Worm (Caenorhabditis elegans): ENCODE measurements around the gene nhr-251.

The nhr-251 gene

ce11 chrV:600231-600630 is at the start of gene nhr-251:
Gene nhr-251 (plus strand): TSS chrV:600531.
- TF ChIP-seq aha-1 (tag), result peak; percentile 64
- no peak for TF ChIP-seq D1046.2 (GFP tag; IDR thresholded peaks at IDR 0.05)

DNA sequence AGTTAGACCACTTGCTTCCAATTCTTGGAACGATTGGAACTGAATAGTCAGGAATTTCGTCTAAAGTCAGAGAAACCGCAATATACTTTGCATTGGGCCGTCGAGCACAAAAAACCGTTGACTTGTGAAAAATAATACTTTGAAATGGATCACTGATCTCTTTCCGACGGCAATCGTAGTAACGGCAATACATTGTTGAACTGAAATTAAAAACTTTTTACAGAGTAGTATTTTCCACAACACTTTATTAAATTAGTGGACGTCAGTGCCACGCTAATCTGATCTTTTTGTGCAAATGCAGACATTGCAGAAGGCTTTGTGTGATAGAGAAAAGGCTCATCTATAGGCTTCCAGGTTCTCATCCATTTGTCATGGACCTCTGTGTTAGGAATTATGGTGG is 47.9 kb upstream of the nhr-251 start:
- no peak for TF ChIP-seq mes-2 (tag; optimal IDR thresholded peaks at IDR 0.05; ENCODE audit: poor library complexity, severe bottlenecking)
- no peak for TF ChIP-seq ctbp-1 (GFP tag; IDR thresholded peaks at IDR 0.05)
- peak in 1 of 2 experiments; percentile 91 for TF ChIP-seq unc-62 (GFP tag; optimal IDR thresholded peaks at IDR 0.05 in 1 of 2)
- TF ChIP-seq unc-62 (tag; optimal IDR thresholded peaks at IDR 0.05), result no peak
- TF ChIP-seq ZK546.5 (tag; optimal IDR thresholded peaks at IDR 0.05), result no peak

ce11 chrV:553067-553466 is 47.3 kb upstream of the nhr-251 start, which contains the start of gene C14C6.8:
Gene C14C6.8 (minus strand): TSS chrV:553167.
- TF ChIP-seq lim-7 (GFP tag; IDR thresholded peaks at IDR 0.05) (no peak), dmd-9 (GFP tag; IDR thresholded peaks at IDR 0.05) (no peak), cey-2 (tag; optimal IDR thresholded peaks at IDR 0.05; ENCODE audit: borderline replicate concordance, insufficient read depth) (no peak), nhr-10 (tag; optimal IDR thresholded peaks at IDR 0.05) (no peak), unc-130 (GFP tag; optimal IDR thresholded peaks at IDR 0.05) (no peak), T20F7.1 (GFP tag; optimal IDR thresholded peaks at IDR 0.05) (no peak), dpl-1 (GFP tag; optimal IDR thresholded peaks at IDR 0.05) (no peak), ctbp-1 (GFP tag; IDR thresholded peaks at IDR 0.05) (no peak), ces-1 (GFP tag; optimal IDR thresholded peaks at IDR 0.05) (no peak), nhr-48 (tag; optimal IDR thresholded peaks at IDR 0.05) (no peak), mdl-1 (tag; optimal IDR thresholded peaks at IDR 0.05) (no peak)

DNA sequence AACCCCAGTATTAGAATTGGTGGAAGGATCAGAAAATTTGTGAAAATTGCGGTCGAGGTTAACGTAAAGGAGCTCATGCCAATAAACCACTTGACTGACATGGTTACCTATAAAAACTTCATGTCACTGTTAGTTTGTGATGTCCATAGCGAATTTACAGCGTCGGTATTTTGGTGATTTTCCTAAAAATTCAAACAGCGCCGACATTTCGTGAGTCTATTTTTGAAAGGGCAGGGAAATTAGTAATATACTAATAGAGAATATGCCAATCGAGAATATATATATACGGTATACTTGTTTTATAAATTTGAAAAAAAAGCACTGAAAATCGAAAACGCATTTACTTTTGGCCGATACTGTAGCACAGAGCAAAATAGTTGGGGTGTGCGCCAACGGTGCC is 44.3 kb upstream of the nhr-251 start, which contains the start of gene srx-8:
srx-8 (minus strand) TSS at position 101 of the 400 bp plus-strand sequence.
- TF ChIP-seq nhr-6 (tag; optimal IDR thresholded peaks at IDR 0.05), result no peak
- TF ChIP-seq F49E8.2 (tag; optimal IDR thresholded peaks at IDR 0.05; ENCODE audit: borderline replicate concordance), result no peak

ce11 chrV:559940-560339 is 40.4 kb upstream of the nhr-251 start, which contains the start of gene srx-7:
Gene srx-7 (plus strand): TSS chrV:560195.
- no peak for TF ChIP-seq sdz-12 (GFP tag; optimal IDR thresholded peaks at IDR 0.05)
- TF ChIP-seq jun-1 (tag; optimal IDR thresholded peaks at IDR 0.05), result no peak
- no peak for TF ChIP-seq hmg-1.1 (GFP tag; IDR thresholded peaks at IDR 0.05)
- TF ChIP-seq ceh-44 (GFP tag; IDR thresholded peaks at IDR 0.05), result peak; percentile 86
- TF ChIP-seq ZK546.5 (tag; optimal IDR thresholded peaks at IDR 0.05), result no peak

DNA sequence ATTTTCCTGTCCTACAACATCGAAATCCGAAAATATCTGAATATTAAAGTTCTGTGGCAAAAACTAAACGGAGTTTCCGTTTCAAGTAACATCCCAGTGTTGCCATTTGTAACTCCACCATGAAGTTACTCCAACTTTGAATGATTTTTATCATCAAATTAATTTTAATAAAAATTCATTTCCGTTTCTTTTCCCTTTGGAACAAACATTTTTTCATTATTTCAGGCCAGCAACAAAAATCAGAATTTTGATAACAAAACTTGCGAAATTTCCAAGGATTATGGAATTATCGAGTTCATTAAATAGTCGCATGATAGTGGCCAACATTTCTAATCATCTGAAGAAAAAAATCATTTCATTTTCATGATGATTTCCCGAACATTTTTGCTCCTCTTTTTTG is 37.5 kb upstream of the nhr-251 start, which contains the start of gene C14C6.2:
C14C6.2 (plus strand) TSS at position 301 of the 400 bp plus-strand sequence.
- no peak for TF ChIP-seq Y5F2A.4 (GFP tag; optimal IDR thresholded peaks at IDR 0.05)
- TF ChIP-seq hlh-30 (tag; optimal IDR thresholded peaks at IDR 0.05; ENCODE audit: insufficient read depth), result no peak
- no peak for TF ChIP-seq nhr-11 (tag; optimal IDR thresholded peaks at IDR 0.05)
- no peak for TF ChIP-seq nhr-25 (tag; optimal IDR thresholded peaks at IDR 0.05; ENCODE audit: borderline replicate concordance, insufficient read depth)
- no peak for TF ChIP-seq lin-38 (GFP tag; IDR thresholded peaks at IDR 0.05)
- TF ChIP-seq lir-3 (tag; optimal IDR thresholded peaks at IDR 0.05), result no peak
- TF ChIP-seq duxl-1 (tag; optimal IDR thresholded peaks at IDR 0.05; ENCODE audit: poor library complexity), result no peak
- no peak for TF ChIP-seq ceh-28 (tag; optimal IDR thresholded peaks at IDR 0.05)
- no peak for TF ChIP-seq Y105C5A.15 (GFP tag; IDR thresholded peaks at IDR 0.05)
- no peak for TF ChIP-seq unc-130 (GFP tag; optimal IDR thresholded peaks at IDR 0.05)
- no peak for TF ChIP-seq zip-2 (tag; optimal IDR thresholded peaks at IDR 0.05)
- no peak for TF ChIP-seq F26F4.8 (GFP tag; conservative IDR thresholded peaks at IDR 0.05)
- TF ChIP-seq lim-7 (GFP tag; IDR thresholded peaks at IDR 0.05), result no peak
- no peak for TF ChIP-seq ama-1 (optimal IDR thresholded peaks at IDR 0.05)
- TF ChIP-seq pha-4 (GFP tag; IDR thresholded peaks at IDR 0.05), result no peak
- TF ChIP-seq pha-4 (tag; optimal IDR thresholded peaks at IDR 0.05), result no peak
- TF ChIP-seq F37D6.2 (tag; optimal IDR thresholded peaks at IDR 0.05), result no peak
- TF ChIP-seq ZK337.2 (GFP tag; IDR thresholded peaks at IDR 0.05), result no peak
- TF ChIP-seq jun-1 (tag; optimal IDR thresholded peaks at IDR 0.05), result no peak
- TF ChIP-seq nhr-28 (tag; optimal IDR thresholded peaks at IDR 0.05), result no peak
